Fruit fly (Drosophila melanogaster) whole organism, embryonic: ENCODE results near the gene CG12115.

Experiments
- Atf3 ChIP-seq: fragments of 200-800 bp; sonication (Bioruptor generic); optimal IDR thresholded peaks from 3 replicates; lab custom pipeline; 2016; ENCODE audit warnings: missing biosample characterization, missing genetic modification characterization
- CG1024 ChIP-seq: fragments of 200-800 bp; sonication (Bioruptor generic); IDR thresholded peaks from 2 replicates; pipeline ENCODE4 v1.3.6; 2022; ENCODE audit warnings: missing biosample characterization, missing genetic modification characterization
- CG10366 ChIP-seq: fragments of 200-800 bp; sonication (Bioruptor generic); IDR thresholded peaks from 2 replicates; pipeline ENCODE4 v1.3.6; 2022; ENCODE audit warnings: missing biosample characterization, missing genetic modification characterization
- CG10431 ChIP-seq: fragments of 200-800 bp; sonication (Bioruptor generic); optimal IDR thresholded peaks from 3 replicates; lab custom pipeline; 2018; ENCODE audit warnings: missing biosample characterization, mild to moderate bottlenecking, missing genetic modification characterization
- CG11085 ChIP-seq: fragments of 200-800 bp; sonication (Bioruptor generic); IDR thresholded peaks from 2 replicates; pipeline ENCODE4 v1.3.6; 2022; ENCODE audit warnings: missing biosample characterization, missing genetic modification characterization
- CG11723 ChIP-seq: fragments of 200-800 bp; sonication (Bioruptor generic); optimal IDR thresholded peaks from 2 replicates; lab custom pipeline; 2017; ENCODE audit warnings: missing biosample characterization, mild to moderate bottlenecking, missing genetic modification characterization
- CG1233 ChIP-seq: fragments of 200-800 bp; sonication (Bioruptor generic); optimal IDR thresholded peaks from 4 replicates; lab custom pipeline; 2018; ENCODE audit warnings: missing biosample characterization, mild to moderate bottlenecking, missing genetic modification characterization
- CG13123 ChIP-seq: fragments of 200-800 bp; sonication (Bioruptor generic); optimal IDR thresholded peaks from 2 replicates; lab custom pipeline; 2016; ENCODE audit warnings: missing biosample characterization, missing genetic modification characterization
- CG15514 ChIP-seq: fragments of 200-800 bp; sonication (Bioruptor generic); optimal IDR thresholded peaks from 3 replicates; lab custom pipeline; 2017; ENCODE audit warnings: missing biosample characterization, missing genetic modification characterization, mild to moderate bottlenecking, moderate library complexity, missing genetic modification reagents
- CG1602 ChIP-seq: fragments of 200-800 bp; sonication (Bioruptor generic); optimal IDR thresholded peaks from 3 replicates; lab custom pipeline; 2016; ENCODE audit warnings: missing biosample characterization, missing genetic modification characterization
- CG33557 ChIP-seq: fragments of 200-800 bp; sonication (Bioruptor generic); optimal IDR thresholded peaks from 2 replicates; lab custom pipeline; 2019; ENCODE audit warnings: missing biosample characterization, mild to moderate bottlenecking, missing genetic modification characterization, moderate library complexity
- CG5245 ChIP-seq: fragments of 200-800 bp; sonication (Bioruptor generic); optimal IDR thresholded peaks from 3 replicates; lab custom pipeline; 2016; ENCODE audit warnings: missing biosample characterization, missing genetic modification characterization
- CG6254 ChIP-seq: fragments of 200-800 bp; sonication (Bioruptor generic); optimal IDR thresholded peaks from 3 replicates; lab custom pipeline; 2017; ENCODE audit warnings: mild to moderate bottlenecking, missing biosample characterization, missing genetic modification reagents, missing genetic modification characterization
- CG8478 ChIP-seq: fragments of >200 bp; optimal IDR thresholded peaks from 2 replicates; lab custom pipeline; 2018
- CG8765 ChIP-seq: fragments of 200-800 bp; sonication (Bioruptor generic); IDR thresholded peaks from 2 replicates; pipeline ENCODE4 v1.3.6; 2022; ENCODE audit warnings: missing biosample characterization, missing genetic modification characterization
- Elba2 ChIP-seq: fragments of 200-800 bp; sonication (Bioruptor generic); optimal IDR thresholded peaks from 3 replicates; lab custom pipeline; 2016; ENCODE audit warnings: missing biosample characterization, missing genetic modification characterization
- Hmx ChIP-seq: fragments of 200-800 bp; sonication (Bioruptor generic); optimal IDR thresholded peaks from 2 replicates; lab custom pipeline; 2016; ENCODE audit warnings: missing biosample characterization, missing genetic modification characterization
- Lpt ChIP-seq: fragments of >200 bp; optimal IDR thresholded peaks from 2 replicates; lab custom pipeline; 2018; ENCODE audit warnings: missing biosample characterization, missing genetic modification characterization
- Myb ChIP-seq: fragments of 200-800 bp; sonication (Bioruptor generic); optimal IDR thresholded peaks from 2 replicates; lab custom pipeline; 2016; ENCODE audit warnings: missing biosample characterization, missing genetic modification characterization
- Neu2 ChIP-seq: fragments of 200-800 bp; sonication (Bioruptor generic); optimal IDR thresholded peaks from 3 replicates; lab custom pipeline; 2016; ENCODE audit warnings: missing biosample characterization, missing genetic modification characterization, borderline replicate concordance
- Nf-YA ChIP-seq: fragments of 200-800 bp; sonication (Bioruptor generic); IDR thresholded peaks from 2 replicates; pipeline ENCODE4 v1.3.6; 2022; ENCODE audit warnings: missing biosample characterization, missing genetic modification characterization
- Oli ChIP-seq: fragments of 200-800 bp; sonication (Bioruptor generic); optimal IDR thresholded peaks from 2 replicates; lab custom pipeline; 2018; ENCODE audit warnings: missing biosample characterization, mild to moderate bottlenecking, missing genetic modification characterization, moderate library complexity
- Sin3A ChIP-seq: fragments of >200 bp; optimal IDR thresholded peaks from 2 replicates; lab custom pipeline; 2018
- Spps ChIP-seq: fragments of 200-800 bp; sonication (Bioruptor generic); optimal IDR thresholded peaks from 2 replicates; lab custom pipeline; 2018; ENCODE audit warnings: missing biosample characterization, mild to moderate bottlenecking, missing genetic modification characterization
- Trl ChIP-seq, 3 experiments: fragments of >200 bp in 2 of 3; fragments of 200-800 bp in 1 of 3; sonication (Bioruptor generic) in 1 of 3; optimal IDR thresholded peaks; 2 replicates in 1 of 3; 3 replicates in 2 of 3; lab custom pipeline; 2016 to 2017; ENCODE audit warnings: missing biosample characterization in 1 of 3, missing genetic modification characterization in 1 of 3
- ab ChIP-seq: fragments of 200-800 bp; sonication (Bioruptor generic); optimal IDR thresholded peaks from 2 replicates; lab custom pipeline; 2016; ENCODE audit warnings: missing biosample characterization, missing genetic modification characterization
- amos ChIP-seq: fragments of 200-800 bp; sonication (Bioruptor generic); IDR thresholded peaks from 2 replicates; pipeline ENCODE4 v1.3.6; 2022; ENCODE audit warnings: missing biosample characterization, missing genetic modification characterization; ENCODE audit not compliant: partially characterized antibody
- ara ChIP-seq: fragments of 200-800 bp; sonication (Bioruptor generic); IDR thresholded peaks from 2 replicates; pipeline ENCODE4 v1.3.6; 2022; ENCODE audit warnings: missing biosample characterization, missing genetic modification characterization
- caup ChIP-seq: fragments of 200-800 bp; sonication (Bioruptor generic); optimal IDR thresholded peaks from 3 replicates; lab custom pipeline; 2017; ENCODE audit warnings: missing biosample characterization, mild to moderate bottlenecking, missing genetic modification characterization, moderate library complexity; ENCODE audit not compliant: severe bottlenecking
- croc ChIP-seq: fragments of 200-800 bp; sonication (Bioruptor generic); conservative IDR thresholded peaks from 3 replicates; pipeline ENCODE4 v1.3.6; 2022; ENCODE audit warnings: missing biosample characterization, missing genetic modification characterization
- danr ChIP-seq: fragments of 200-800 bp; sonication (Bioruptor generic); IDR thresholded peaks from 2 replicates; pipeline ENCODE4 v1.3.6; 2022; ENCODE audit warnings: missing biosample characterization, missing genetic modification characterization
- ewg ChIP-seq: fragments of 200-800 bp; sonication (Bioruptor generic); optimal IDR thresholded peaks from 3 replicates; lab custom pipeline; 2017; ENCODE audit warnings: mild to moderate bottlenecking, missing biosample characterization, missing genetic modification reagents, missing genetic modification characterization
- exex ChIP-seq: fragments of 200-800 bp; sonication (Bioruptor generic); optimal IDR thresholded peaks from 4 replicates; lab custom pipeline; 2018; ENCODE audit warnings: missing biosample characterization, mild to moderate bottlenecking, missing genetic modification characterization, moderate library complexity
- fd96Cb ChIP-seq: fragments of 200-800 bp; sonication (Bioruptor generic); optimal IDR thresholded peaks from 2 replicates; lab custom pipeline; 2018; ENCODE audit warnings: missing biosample characterization, mild to moderate bottlenecking, missing genetic modification characterization, moderate library complexity
- fu2 ChIP-seq: fragments of 200-800 bp; sonication (Bioruptor generic); optimal IDR thresholded peaks from 2 replicates; lab custom pipeline; 2016; ENCODE audit warnings: missing biosample characterization, missing genetic modification characterization
- jigr1 ChIP-seq: fragments of 200-800 bp; sonication (Bioruptor generic); IDR thresholded peaks from 3 replicates; pipeline ENCODE4 v1.3.6; 2022; ENCODE audit warnings: missing biosample characterization, missing genetic modification characterization
- pan ChIP-seq, 4 experiments: fragments of >200 bp in 3 of 4; fragments of 200-800 bp in 1 of 4; sonication (Bioruptor generic) in 1 of 4; optimal IDR thresholded peaks in 3 of 4; IDR thresholded peaks in 1 of 4; 2 replicates each; pipeline versions ENCODE4 v1.3.6 to Lab custom; 2017 to 2022; ENCODE audit warnings: missing biosample characterization in 2 of 4, missing genetic modification characterization in 2 of 4, mixed read lengths in 1 of 4
- peb ChIP-seq: fragments of 200-800 bp; sonication (Bioruptor generic); IDR thresholded peaks from 2 replicates; pipeline ENCODE4 v1.3.6; 2022; ENCODE audit warnings: missing biosample characterization, missing genetic modification characterization
- prd ChIP-seq, 3 experiments: fragments of >200 bp in 2 of 3; fragments of 200-800 bp in 1 of 3; sonication (Bioruptor generic) in 1 of 3; optimal IDR thresholded peaks in 2 of 3; IDR thresholded peaks in 1 of 3; 2 replicates in 2 of 3; 3 replicates in 1 of 3; pipeline versions ENCODE4 v1.3.6 to Lab custom; 2017 to 2022; ENCODE audit warnings: missing biosample characterization in 1 of 3, missing genetic modification characterization in 1 of 3
- psq ChIP-seq: fragments of 200-800 bp; sonication (Bioruptor generic); optimal IDR thresholded peaks from 2 replicates; lab custom pipeline; 2017; ENCODE audit warnings: missing biosample characterization, missing genetic modification characterization
- sens ChIP-seq: fragments of 200-800 bp; sonication (Bioruptor generic); peaks from one replicate; lab custom pipeline; 2016; ENCODE audit warnings: missing biosample characterization, missing genetic modification characterization
- sens-2 ChIP-seq: fragments of 200-800 bp; sonication (Bioruptor generic); IDR thresholded peaks from 2 replicates; pipeline ENCODE4 v1.3.6; 2022; ENCODE audit warnings: missing biosample characterization, missing genetic modification characterization
- seq ChIP-seq: fragments of 200-800 bp; sonication (Bioruptor generic); IDR thresholded peaks from 2 replicates; pipeline ENCODE4 v1.3.6; 2022; ENCODE audit warnings: missing biosample characterization, missing genetic modification characterization
- slou ChIP-seq: fragments of 200-800 bp; sonication (Bioruptor generic); optimal IDR thresholded peaks from 3 replicates; lab custom pipeline; 2016; ENCODE audit warnings: missing biosample characterization, missing genetic modification characterization
- slp2 ChIP-seq: fragments of 200-800 bp; sonication (Bioruptor generic); optimal IDR thresholded peaks from 2 replicates; lab custom pipeline; 2016; ENCODE audit warnings: missing biosample characterization, missing genetic modification characterization
- trem ChIP-seq: fragments of 200-800 bp; optimal IDR thresholded peaks from 3 replicates; lab custom pipeline; 2019; ENCODE audit warnings: missing biosample characterization, mild to moderate bottlenecking, missing genetic modification characterization, moderate library complexity
- tup ChIP-seq: fragments of 200-800 bp; sonication (Bioruptor generic); optimal IDR thresholded peaks from 2 replicates; lab custom pipeline; 2016; ENCODE audit warnings: missing biosample characterization, mild to moderate bottlenecking, missing genetic modification characterization, moderate library complexity
- unc-4 ChIP-seq: fragments of 200-800 bp; sonication (Bioruptor generic); IDR thresholded peaks from 2 replicates; pipeline ENCODE4 v1.3.6; 2022; ENCODE audit warnings: missing biosample characterization, missing genetic modification characterization; ENCODE audit not compliant: partially characterized antibody

The CG12115 gene

dm6 chrX:9190555-9191184 is at the start of gene CG12115:
CG12115 (minus strand) TSS chrX:9190605.
- TF ChIP-seq Sin3A (lab: Kevin White, UChicago), result no peak
- no peak for TF ChIP-seq sens-2
- no peak for TF ChIP-seq fd96Cb
- TF ChIP-seq ewg (GFP tag; lab: Kevin White, UChicago), result no peak
- TF ChIP-seq Neu2 (GFP tag; lab: Kevin White, UChicago), result no peak
- peak; percentile 32 for TF ChIP-seq sens (GFP tag; lab: Kevin White, UChicago)
- TF ChIP-seq CG11085 (GFP tag; lab: Robert Waterston, UW), result no peak
- no peak for TF ChIP-seq slp2
- TF ChIP-seq CG8478, result no peak
- TF ChIP-seq CG15514, result peak; percentile 2
- peak in 1 of 2 experiments; percentile 80 for TF ChIP-seq Trl (optimal IDR thresholded peaks at IDR 0.05; lab: Kevin White, UChicago)
- no peak for TF ChIP-seq Trl (GFP tag; optimal IDR thresholded peaks at IDR 0.05; lab: Kevin White, UChicago)
- TF ChIP-seq exex, result peak; percentile 92
- TF ChIP-seq prd (optimal IDR thresholded peaks at IDR 0.05; lab: Kevin White, UChicago), result no peak
- TF ChIP-seq prd (GFP tag; IDR thresholded peaks at IDR 0.05; lab: Robert Waterston, UW), result no peak
- no peak for TF ChIP-seq CG8765
- no peak for TF ChIP-seq Myb (GFP tag; lab: Kevin White, UChicago)
- TF ChIP-seq fu2, result no peak
- no peak for TF ChIP-seq CG1024 (GFP tag; lab: Robert Waterston, UW)
- no peak for TF ChIP-seq Lpt (GFP tag; lab: Kevin White, UChicago)
- TF ChIP-seq psq (GFP tag; lab: Kevin White, UChicago), result no peak
- TF ChIP-seq Spps (tag; lab: Kevin White, UChicago), result no peak
- TF ChIP-seq ara (GFP tag; lab: Robert Waterston, UW), result no peak
- TF ChIP-seq Elba2 (GFP tag; lab: Kevin White, UChicago), result no peak
- no peak for TF ChIP-seq CG6254 (GFP tag; lab: Kevin White, UChicago)
- TF ChIP-seq croc (GFP tag; lab: Robert Waterston, UW), result no peak
- TF ChIP-seq CG10431 (GFP tag; lab: Kevin White, UChicago), result no peak

dm6 chrX:9236485-9236884 is 46.1 kb upstream of the CG12115 start, which contains the start of gene Ir8a:
Ir8a (minus strand) TSS chrX:9236585.
- no peak for TF ChIP-seq jigr1 (GFP tag; lab: Robert Waterston, UW)
- TF ChIP-seq CG33557 (GFP tag; lab: Kevin White, UChicago), result no peak
- TF ChIP-seq Nf-YA (GFP tag; lab: Robert Waterston, UW), result no peak

DNA sequence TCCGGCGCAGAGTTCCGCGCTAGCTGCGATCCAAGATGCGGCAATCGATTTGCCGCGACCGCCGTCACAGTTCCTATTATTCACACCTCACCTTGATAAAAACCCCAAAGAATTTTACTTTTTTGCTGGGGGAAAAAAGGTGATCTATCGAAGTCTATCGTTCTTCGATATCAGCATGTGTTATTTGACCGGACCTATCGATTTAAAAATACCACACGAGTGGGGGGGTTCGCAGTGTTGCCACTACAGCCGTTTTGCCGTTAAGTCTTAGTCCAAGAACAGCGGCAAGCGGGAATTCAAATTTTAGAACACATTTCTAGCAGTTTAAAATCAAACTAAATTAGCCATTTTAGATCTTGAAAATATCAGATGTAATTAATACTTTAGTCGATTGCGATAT is 41.8 kb upstream of the CG12115 start, which contains the start of gene CG12121:
TSS of gene CG12121 (minus strand) at position 180 of the 400 bp plus-strand sequence.
- TF ChIP-seq trem (tag; lab: Kevin White, UChicago) (peak; percentile 31), Lpt (GFP tag; lab: Kevin White, UChicago) (no peak), CG1024 (GFP tag; lab: Robert Waterston, UW) (no peak), slou (no peak), danr (no peak), caup (GFP tag; lab: Kevin White, UChicago) (no peak), pan (optimal IDR thresholded peaks at IDR 0.05; lab: Kevin White, UChicago) (no peak), pan (GFP tag; optimal IDR thresholded peaks at IDR 0.05 in 1 of 2, IDR thresholded peaks at IDR 0.05 in 1 of 2) (no peak), ab (GFP tag; lab: Kevin White, UChicago) (no peak), Atf3 (GFP tag; lab: Kevin White, UChicago) (no peak), Oli (no peak), amos (GFP tag; lab: Robert Waterston, UW) (peak; percentile 75; the same call in 1 of the 2 replicates), Hmx (GFP tag; lab: Kevin White, UChicago) (no peak), CG15514 (peak; percentile 71), CG1602 (GFP tag; lab: Kevin White, UChicago) (no peak), CG5245 (GFP tag; lab: Kevin White, UChicago) (no peak), peb (GFP tag; lab: Robert Waterston, UW) (no peak), CG13123 (GFP tag; lab: Kevin White, UChicago) (no peak), CG10366 (GFP tag; lab: Robert Waterston, UW) (no peak), CG11723 (GFP tag; lab: Kevin White, UChicago) (no peak), tup (GFP tag; lab: Kevin White, UChicago) (no peak), unc-4 (GFP tag; lab: Robert Waterston, UW) (peak; percentile 63), seq (GFP tag; lab: Robert Waterston, UW) (no peak), CG1233 (GFP tag; lab: Kevin White, UChicago) (no peak)
